Fruit fly (Drosophila melanogaster): ENCODE results near the gene ArgRS.

The ArgRS gene

dm6 chrX:15835393-15835792 lies 8.6 kb downstream of the ArgRS start, which contains the start of gene Chc (continued):
- TF ChIP-seq CG13287 (GFP tag; IDR thresholded peaks at IDR 0.05; ENCODE audit: partially characterized antibody) (peak; percentile 96), CG43689 (GFP tag; IDR thresholded peaks at IDR 0.05) (no peak), CG3065 (GFP tag; optimal IDR thresholded peaks at IDR 0.05) (no peak), CG3995 (GFP tag; optimal IDR thresholded peaks at IDR 0.05) (peak; percentile 90), ase (GFP tag; IDR thresholded peaks at IDR 0.05) (no peak), CG14965 (GFP tag; optimal IDR thresholded peaks at IDR 0.05; ENCODE audit: borderline replicate concordance) (no peak), CG12769 (tag; optimal IDR thresholded peaks at IDR 0.05) (no peak), CG9932 (GFP tag; IDR thresholded peaks at IDR 0.05) (peak; percentile 64), Xbp1 (GFP tag; optimal IDR thresholded peaks at IDR 0.05) (peak; percentile 20), BEAF-32 (GFP tag; optimal IDR thresholded peaks at IDR 0.05) (peak; percentile 94), CG15269 (tag; optimal IDR thresholded peaks at IDR 0.05) (no peak), stwl (tag; optimal IDR thresholded peaks at IDR 0.05) (peak; percentile 60), sens (GFP tag) (peak; percentile 57), slp2 (GFP tag; optimal IDR thresholded peaks at IDR 0.05) (no peak), CG17612 (GFP tag; IDR thresholded peaks at IDR 0.05) (no peak), Ets65A (GFP tag) (no peak), luna (GFP tag; optimal IDR thresholded peaks at IDR 0.05) (no peak), ap (GFP tag; IDR thresholded peaks at IDR 0.05) (no peak), CG6272 (GFP tag; IDR thresholded peaks at IDR 0.05) (no peak), CG14667 (GFP tag; IDR thresholded peaks at IDR 0.05) (no peak), E2f2 (GFP tag; IDR thresholded peaks at IDR 0.05) (peak; percentile 50; the same call in 1 of the 2 replicates), vnd (GFP tag; IDR thresholded peaks at IDR 0.05; ENCODE audit: partially characterized antibody) (peak; percentile 96), CG34224 (GFP tag; IDR thresholded peaks at IDR 0.05; ENCODE audit: partially characterized antibody) (peak; percentile 97), sob (GFP tag; IDR thresholded peaks at IDR 0.05) (peak; percentile 10; the same call in 1 of the 2 replicates), chinmo (GFP tag; IDR thresholded peaks at IDR 0.05; ENCODE audit: partially characterized antibody) (peak; percentile 98), exex (tag; optimal IDR thresholded peaks at IDR 0.05) (no peak), CG2129 (GFP tag; IDR thresholded peaks at IDR 0.05; ENCODE audit: partially characterized antibody) (peak; percentile 88), sr (GFP tag; IDR thresholded peaks at IDR 0.05) (no peak), ato (GFP tag; IDR thresholded peaks at IDR 0.05; ENCODE audit: partially characterized antibody) (peak; percentile 96), amos (GFP tag; IDR thresholded peaks at IDR 0.05; ENCODE audit: partially characterized antibody) (peak; percentile 99), CG17186 (GFP tag; optimal IDR thresholded peaks at IDR 0.05) (peak; percentile 32), Dp (GFP tag; optimal IDR thresholded peaks at IDR 0.05) (peak; percentile 43), CG33213 (GFP tag; optimal IDR thresholded peaks at IDR 0.05) (no peak)

dm6 chrX:15834594-15835236 lies 9.2 kb downstream of the ArgRS start:
- TF ChIP-seq CG11560 (tag; IDR thresholded peaks at IDR 0.05), result no peak
- TF ChIP-seq sens (GFP tag), result peak; percentile 50
- TF ChIP-seq CG4328 (GFP tag; optimal IDR thresholded peaks at IDR 0.05), result no peak
- no peak for TF ChIP-seq HHEX (GFP tag; optimal IDR thresholded peaks at IDR 0.05)
- TF ChIP-seq NK7.1 (GFP tag; optimal IDR thresholded peaks at IDR 0.05), result no peak
- peak; percentile 0 for TF ChIP-seq CG15514 (GFP tag; optimal IDR thresholded peaks at IDR 0.05)
- TF ChIP-seq NC2α (GFP tag; optimal IDR thresholded peaks at IDR 0.05), result no peak
- no peak for TF ChIP-seq nau (GFP tag; optimal IDR thresholded peaks at IDR 0.05)
- TF ChIP-seq ewg (GFP tag; optimal IDR thresholded peaks at IDR 0.05), result peak; percentile 9
- no peak for TF ChIP-seq kni (GFP tag; optimal IDR thresholded peaks at IDR 0.05)
- TF ChIP-seq Atf6 (GFP tag; IDR thresholded peaks at IDR 0.05), result no peak
- TF ChIP-seq Ets97D (GFP tag; optimal IDR thresholded peaks at IDR 0.05), result no peak
- peak; percentile 51; the same call in 1 of the 4 replicates for TF ChIP-seq chinmo (GFP tag; IDR thresholded peaks at IDR 0.05; ENCODE audit: partially characterized antibody)
- TF ChIP-seq lbe (GFP tag; optimal IDR thresholded peaks at IDR 0.05), result peak; percentile 52
- no peak for TF ChIP-seq CG17186 (GFP tag; optimal IDR thresholded peaks at IDR 0.05)
- TF ChIP-seq klu (GFP tag; IDR thresholded peaks at IDR 0.05), result no peak
- TF ChIP-seq hbn (GFP tag; IDR thresholded peaks at IDR 0.05; ENCODE audit: partially characterized antibody), result peak; percentile 39; the same call in 1 of the 2 replicates
- no peak for TF ChIP-seq fd64A (GFP tag; optimal IDR thresholded peaks at IDR 0.05)
- no peak for TF ChIP-seq Abd-B (GFP tag; optimal IDR thresholded peaks at IDR 0.05)
- TF ChIP-seq MESR4 (GFP tag; optimal IDR thresholded peaks at IDR 0.05), result peak; percentile 60
